Fruit fly (Drosophila melanogaster) whole organism, embryonic: ENCODE data around the gene CG4338.

Source experiments
- ATbp ChIP-seq: fragments of 200-800 bp; sonication (Bioruptor generic); optimal IDR thresholded peaks from 2 replicates; lab custom pipeline; 2017; ENCODE audit warnings: missing biosample characterization, mild to moderate bottlenecking, missing genetic modification characterization, missing genetic modification reagents
- Atf-2 ChIP-seq: fragments of 200-800 bp; sonication (Bioruptor generic); optimal IDR thresholded peaks from 2 replicates; lab custom pipeline; 2016; ENCODE audit warnings: missing biosample characterization, missing genetic modification characterization
- Blimp-1 ChIP-seq: fragments of 200-800 bp; sonication (Bioruptor generic); optimal IDR thresholded peaks from 3 replicates; lab custom pipeline; 2018; ENCODE audit warnings: missing biosample characterization, missing genetic modification characterization, mild to moderate bottlenecking, moderate library complexity, missing genetic modification reagents
- BtbVII ChIP-seq: fragments of 200-800 bp; sonication (Bioruptor generic); optimal IDR thresholded peaks from 3 replicates; lab custom pipeline; 2017; ENCODE audit warnings: missing biosample characterization, mild to moderate bottlenecking, missing genetic modification characterization
- CG10267 ChIP-seq: fragments of 200-800 bp; sonication (Bioruptor generic); optimal IDR thresholded peaks from 2 replicates; lab custom pipeline; 2018; ENCODE audit warnings: missing biosample characterization, mild to moderate bottlenecking, missing genetic modification characterization, moderate library complexity
- CG11560 ChIP-seq: fragments of 200-800 bp; sonication (Bioruptor generic); IDR thresholded peaks from 3 replicates; pipeline ENCODE4 v1.3.6; 2022; ENCODE audit warnings: missing biosample characterization, missing genetic modification characterization
- CG12236 ChIP-seq: fragments of 200-800 bp; sonication (Bioruptor generic); optimal IDR thresholded peaks from 2 replicates; lab custom pipeline; 2016; ENCODE audit warnings: missing biosample characterization, missing genetic modification characterization
- CG12942 ChIP-seq: fragments of 200-800 bp; sonication (Bioruptor generic); optimal IDR thresholded peaks from 3 replicates; lab custom pipeline; 2016; ENCODE audit warnings: missing biosample characterization, missing genetic modification characterization
- CG15479 ChIP-seq: fragments of 200-800 bp; sonication (Bioruptor generic); optimal IDR thresholded peaks from 3 replicates; lab custom pipeline; 2019; ENCODE audit warnings: missing biosample characterization, mild to moderate bottlenecking, missing genetic modification characterization, moderate library complexity
- CG18011 ChIP-seq: fragments of 200-800 bp; sonication (Bioruptor generic); optimal IDR thresholded peaks from 2 replicates; lab custom pipeline; 2017; ENCODE audit warnings: missing biosample characterization, missing genetic modification characterization, mild to moderate bottlenecking, moderate library complexity, missing genotype
- CG31224 ChIP-seq: fragments of 200-800 bp; sonication (Bioruptor generic); IDR thresholded peaks from 2 replicates; pipeline ENCODE4 v1.3.6; 2022; ENCODE audit warnings: missing biosample characterization, missing genetic modification characterization
- CG3163 ChIP-seq: fragments of 200-800 bp; sonication (Bioruptor generic); optimal IDR thresholded peaks from 3 replicates; lab custom pipeline; 2016; ENCODE audit warnings: missing biosample characterization, missing genetic modification characterization
- CG33557 ChIP-seq: fragments of 200-800 bp; sonication (Bioruptor generic); optimal IDR thresholded peaks from 2 replicates; lab custom pipeline; 2019; ENCODE audit warnings: missing biosample characterization, mild to moderate bottlenecking, missing genetic modification characterization, moderate library complexity
- CG3407 ChIP-seq: fragments of 200-800 bp; sonication (Bioruptor generic); optimal IDR thresholded peaks from 2 replicates; lab custom pipeline; 2018; ENCODE audit warnings: missing biosample characterization, mild to moderate bottlenecking, missing genetic modification characterization
- CG34224 ChIP-seq: fragments of 200-800 bp; sonication (Bioruptor generic); IDR thresholded peaks from 3 replicates; pipeline ENCODE4 v1.3.6; 2022; ENCODE audit warnings: missing biosample characterization, missing genetic modification characterization; ENCODE audit not compliant: partially characterized antibody
- CG3838 ChIP-seq: fragments of 200-800 bp; sonication (Bioruptor generic); optimal IDR thresholded peaks from 3 replicates; lab custom pipeline; 2016; ENCODE audit warnings: missing biosample characterization, missing genetic modification characterization
- CG4360 ChIP-seq: fragments of 200-800 bp; sonication (Bioruptor generic); IDR thresholded peaks from 2 replicates; pipeline ENCODE4 v1.3.6; 2022; ENCODE audit warnings: missing biosample characterization, missing genetic modification characterization
- CG4404 ChIP-seq: fragments of 200-800 bp; sonication (Bioruptor generic); IDR thresholded peaks from 2 replicates; pipeline ENCODE4 v1.3.6; 2022; ENCODE audit warnings: missing biosample characterization, missing genetic modification characterization
- CG4707 ChIP-seq: fragments of 200-800 bp; sonication (Bioruptor generic); optimal IDR thresholded peaks from 2 replicates; lab custom pipeline; 2018; ENCODE audit warnings: missing biosample characterization, mild to moderate bottlenecking, missing genetic modification characterization, moderate library complexity
- CG4730 ChIP-seq: fragments of 200-800 bp; sonication (Bioruptor generic); IDR thresholded peaks from 2 replicates; pipeline ENCODE4 v1.3.6; 2022; ENCODE audit warnings: missing biosample characterization, missing genetic modification characterization
- CG7745 ChIP-seq: fragments of 200-800 bp; sonication (Bioruptor generic); optimal IDR thresholded peaks from 2 replicates; lab custom pipeline; 2018; ENCODE audit warnings: missing biosample characterization, mild to moderate bottlenecking, missing genetic modification characterization, moderate library complexity
- CG7839 ChIP-seq: fragments of 200-800 bp; sonication (Bioruptor generic); optimal IDR thresholded peaks from 3 replicates; lab custom pipeline; 2018; ENCODE audit warnings: missing biosample characterization, mild to moderate bottlenecking, missing genetic modification characterization, moderate library complexity
- CG9437 ChIP-seq: fragments of 200-800 bp; sonication (Bioruptor generic); optimal IDR thresholded peaks from 2 replicates; lab custom pipeline; 2018; ENCODE audit warnings: missing biosample characterization, mild to moderate bottlenecking, missing genetic modification characterization
- CG9797 ChIP-seq: fragments of 200-800 bp; sonication (Bioruptor generic); optimal IDR thresholded peaks from 3 replicates; lab custom pipeline; 2018; ENCODE audit warnings: missing biosample characterization, mild to moderate bottlenecking, missing genetic modification characterization
- CG9932 ChIP-seq: fragments of 200-800 bp; sonication (Bioruptor generic); IDR thresholded peaks from 2 replicates; pipeline ENCODE4 v1.3.6; 2022; ENCODE audit warnings: missing biosample characterization, missing genetic modification characterization
- Dbx ChIP-seq: fragments of 200-800 bp; sonication (Bioruptor generic); IDR thresholded peaks from 3 replicates; pipeline ENCODE4 v1.3.6; 2022; ENCODE audit warnings: missing biosample characterization, missing genetic modification characterization
- Ets65A ChIP-seq: fragments of 200-800 bp; sonication (Bioruptor generic); peaks from one replicate; lab custom pipeline; 2016; ENCODE audit warnings: missing biosample characterization, missing genetic modification characterization
- Hr39 ChIP-seq: fragments of >200 bp; optimal IDR thresholded peaks from 2 replicates; lab custom pipeline; 2017
- Lhr ChIP-seq: fragments of 200-800 bp; sonication (Bioruptor generic); optimal IDR thresholded peaks from 3 replicates; lab custom pipeline; 2017; ENCODE audit warnings: mild to moderate bottlenecking, missing biosample characterization, missing genetic modification reagents, missing genetic modification characterization
- NK7.1 ChIP-seq: fragments of 200-800 bp; sonication (Bioruptor generic); optimal IDR thresholded peaks from 3 replicates; lab custom pipeline; 2016; ENCODE audit warnings: missing biosample characterization, missing genetic modification characterization
- Nf-YC ChIP-seq: fragments of 200-800 bp; optimal IDR thresholded peaks from 3 replicates; lab custom pipeline; 2019; ENCODE audit warnings: missing biosample characterization, mild to moderate bottlenecking, missing genetic modification characterization, moderate library complexity
- Rx ChIP-seq: fragments of 200-800 bp; sonication (Bioruptor generic); IDR thresholded peaks from 2 replicates; pipeline ENCODE4 v1.3.6; 2022; ENCODE audit warnings: missing biosample characterization, missing genetic modification characterization
- Ssrp ChIP-seq: fragments of 200-800 bp; sonication (Bioruptor generic); optimal IDR thresholded peaks from 2 replicates; lab custom pipeline; 2018; ENCODE audit warnings: missing biosample characterization, mild to moderate bottlenecking, missing genetic modification characterization, moderate library complexity
- al ChIP-seq: fragments of 200-800 bp; sonication (Bioruptor generic); IDR thresholded peaks from 2 replicates; pipeline ENCODE4 v1.3.6; 2022; ENCODE audit warnings: missing biosample characterization, missing genetic modification characterization
- cg ChIP-seq: fragments of 200-800 bp; sonication (Bioruptor generic); optimal IDR thresholded peaks from 3 replicates; lab custom pipeline; 2019; ENCODE audit warnings: missing biosample characterization, mild to moderate bottlenecking, missing genetic modification characterization, moderate library complexity
- dpn ChIP-seq, 2 experiments: fragments of 200-800 bp; sonication (Bioruptor generic); optimal IDR thresholded peaks; 3 replicates each; lab custom pipeline; 2016; ENCODE audit warnings: missing biosample characterization in 2 of 2, missing genetic modification characterization in 2 of 2
- esg ChIP-seq: fragments of 200-800 bp; sonication (Bioruptor generic); conservative IDR thresholded peaks from 2 replicates; pipeline ENCODE4 v1.3.6; 2022; ENCODE audit warnings: missing biosample characterization, missing genetic modification characterization
- fd64A ChIP-seq: fragments of 200-800 bp; sonication (Bioruptor generic); optimal IDR thresholded peaks from 3 replicates; lab custom pipeline; 2018; ENCODE audit warnings: missing biosample characterization, mild to moderate bottlenecking, missing genetic modification characterization
- gfzf ChIP-seq: fragments of 200-800 bp; sonication (Bioruptor generic); optimal IDR thresholded peaks from 2 replicates; lab custom pipeline; 2016; ENCODE audit warnings: missing biosample characterization, mild to moderate bottlenecking, missing genetic modification characterization, moderate library complexity
- gt ChIP-seq: fragments of 200-800 bp; sonication (Bioruptor generic); IDR thresholded peaks from 2 replicates; pipeline ENCODE4 v1.3.6; 2022; ENCODE audit warnings: missing biosample characterization, missing genetic modification characterization
- knrl ChIP-seq: fragments of 200-800 bp; sonication (Bioruptor generic); IDR thresholded peaks from 3 replicates; pipeline ENCODE4 v1.3.6; 2022; ENCODE audit warnings: missing biosample characterization, missing genetic modification characterization; ENCODE audit not compliant: partially characterized antibody
- lola ChIP-seq, 3 experiments: fragments of >200 bp in 2 of 3; fragments of 200-800 bp in 1 of 3; sonication (Bioruptor generic) in 1 of 3; optimal IDR thresholded peaks; 2 replicates each; lab custom pipeline; 2017 to 2019; ENCODE audit warnings: missing biosample characterization in 3 of 3, missing genetic modification characterization in 3 of 3, mild to moderate bottlenecking in 1 of 3, moderate library complexity in 1 of 3
- mld ChIP-seq: fragments of 200-800 bp; sonication (Bioruptor generic); IDR thresholded peaks from 3 replicates; pipeline ENCODE4 v1.3.6; 2022; ENCODE audit warnings: missing biosample characterization, missing genetic modification characterization; ENCODE audit not compliant: partially characterized antibody
- pzg ChIP-seq: fragments of 200-800 bp; sonication (Bioruptor generic); optimal IDR thresholded peaks from 3 replicates; lab custom pipeline; 2018; ENCODE audit warnings: missing biosample characterization, mild to moderate bottlenecking, missing genetic modification characterization, moderate library complexity
- rib ChIP-seq: fragments of 200-800 bp; sonication (Bioruptor generic); IDR thresholded peaks from 2 replicates; pipeline ENCODE4 v1.3.6; 2022; ENCODE audit warnings: missing biosample characterization, missing genetic modification characterization
- schlank ChIP-seq: fragments of 200-800 bp; sonication (Bioruptor generic); optimal IDR thresholded peaks from 2 replicates; lab custom pipeline; 2018; ENCODE audit warnings: missing biosample characterization, mild to moderate bottlenecking, missing genetic modification characterization
- sqz ChIP-seq: fragments of 200-800 bp; sonication (Bioruptor generic); optimal IDR thresholded peaks from 3 replicates; lab custom pipeline; 2018; ENCODE audit warnings: missing biosample characterization, mild to moderate bottlenecking, missing genetic modification characterization
- tap ChIP-seq: fragments of 200-800 bp; optimal IDR thresholded peaks from 3 replicates; lab custom pipeline; 2019; ENCODE audit warnings: missing biosample characterization, mild to moderate bottlenecking, missing genetic modification characterization, moderate library complexity
- unpg ChIP-seq: fragments of 200-800 bp; sonication (Bioruptor generic); optimal IDR thresholded peaks from 3 replicates; lab custom pipeline; 2018; ENCODE audit warnings: missing biosample characterization, mild to moderate bottlenecking, missing genetic modification characterization, moderate library complexity

Gene CG4338

dm6 chr3R:15280619-15281334 lies 5.5 kb downstream of the CG4338 start (continued):
- TF ChIP-seq gt (GFP tag; lab: Robert Waterston, UW): no peak
- TF ChIP-seq rib (GFP tag; lab: Robert Waterston, UW): no peak
- peak; percentile 54 for TF ChIP-seq ATbp (GFP tag; lab: Kevin White, UChicago)
- no peak for TF ChIP-seq CG34224 (GFP tag; lab: Robert Waterston, UW)
- TF ChIP-seq al (GFP tag; lab: Robert Waterston, UW): 0 out of 2 replicates have a peak, but pooled peaks have one; percentile 9
- no peak for TF ChIP-seq esg (GFP tag; lab: Robert Waterston, UW)
- TF ChIP-seq CG4730: no peak
- TF ChIP-seq CG18011: no peak
- no peak for TF ChIP-seq CG11560
- no peak for TF ChIP-seq schlank
- TF ChIP-seq NK7.1 (GFP tag; lab: Kevin White, UChicago): no peak
- peak; percentile 38; the same call in 1 of the 2 replicates for TF ChIP-seq CG4404 (GFP tag; lab: Robert Waterston, UW)
- 0 out of 2 replicates have a peak, but pooled peaks have one; percentile 4 for TF ChIP-seq CG31224 (GFP tag; lab: Robert Waterston, UW)
- TF ChIP-seq dpn (GFP tag; optimal IDR thresholded peaks at IDR 0.05; lab: Kevin White, UChicago): peak in 1 of 2 experiments; percentile 59
- TF ChIP-seq CG12942 (GFP tag; lab: Kevin White, UChicago): peak; percentile 53
- no peak for TF ChIP-seq Dbx (GFP tag; lab: Robert Waterston, UW)
- TF ChIP-seq Nf-YC (tag; lab: Kevin White, UChicago): peak; percentile 63
- TF ChIP-seq knrl (GFP tag; lab: Robert Waterston, UW): no peak
- TF ChIP-seq CG33557 (GFP tag; lab: Kevin White, UChicago): peak; percentile 74
- TF ChIP-seq fd64A (GFP tag; lab: Kevin White, UChicago): no peak
- peak; percentile 67 for TF ChIP-seq unpg
- TF ChIP-seq CG3163 (GFP tag; lab: Kevin White, UChicago): no peak
- peak; percentile 40 for TF ChIP-seq BtbVII
- TF ChIP-seq tap (tag; lab: Kevin White, UChicago): peak; percentile 43
- TF ChIP-seq CG7745 (tag; lab: Kevin White, UChicago): no peak
- TF ChIP-seq Rx (GFP tag; lab: Robert Waterston, UW): no peak
- peak; percentile 61 for TF ChIP-seq sqz (GFP tag; lab: Kevin White, UChicago)
- TF ChIP-seq cg (GFP tag; lab: Kevin White, UChicago): peak; percentile 64
- no peak for TF ChIP-seq CG9797 (GFP tag; lab: Kevin White, UChicago)
- TF ChIP-seq pzg (GFP tag; lab: Kevin White, UChicago): no peak
- TF ChIP-seq CG12236: no peak
- TF ChIP-seq mld (GFP tag; lab: Robert Waterston, UW): no peak
- TF ChIP-seq CG10267: peak; percentile 76
- peak in 1 of 3 experiments; percentile 91 for TF ChIP-seq lola (GFP tag; optimal IDR thresholded peaks at IDR 0.05; lab: Kevin White, UChicago)
- TF ChIP-seq CG4360 (GFP tag; lab: Robert Waterston, UW): no peak
- peak; percentile 39 for TF ChIP-seq Lhr (GFP tag; lab: Kevin White, UChicago)
- TF ChIP-seq Ets65A (GFP tag; lab: Kevin White, UChicago): peak; percentile 73
- peak; percentile 8 for TF ChIP-seq CG4707
- peak; percentile 77 for TF ChIP-seq CG9437 (GFP tag; lab: Kevin White, UChicago)
- no peak for TF ChIP-seq Atf-2
- peak; percentile 70 for TF ChIP-seq Blimp-1
- TF ChIP-seq CG15479 (GFP tag; lab: Kevin White, UChicago): no peak
- TF ChIP-seq Ssrp (tag; lab: Kevin White, UChicago): peak; percentile 83
- peak; percentile 5 for TF ChIP-seq CG3838 (GFP tag; lab: Kevin White, UChicago)
- TF ChIP-seq CG3407 (GFP tag; lab: Kevin White, UChicago): peak; percentile 57
- no peak for TF ChIP-seq Hr39 (lab: Kevin White, UChicago)
- TF ChIP-seq CG7839: peak; percentile 82
- no peak for TF ChIP-seq gfzf (GFP tag; lab: Kevin White, UChicago)
- TF ChIP-seq CG9932: no peak
